Worm (Caenorhabditis elegans) whole organism, L1 larva: ENCODE results near the gene fbxb-107.

Source experiments
- ama-1 ChIP-seq: fragments of 150-350 bp; optimal IDR thresholded peaks from 2 replicates; lab custom pipeline; 2014
- ceh-90 ChIP-seq: sonication (generic microtip); optimal IDR thresholded peaks from 2 replicates; lab custom pipeline; 2016; ENCODE audit warnings: missing genetic modification characterization, missing compliant biosample characterization
- elt-2 ChIP-seq: sonication (generic microtip); optimal IDR thresholded peaks from 2 replicates; lab custom pipeline; 2016; ENCODE audit warnings: missing genetic modification characterization, mild to moderate bottlenecking, inconsistent platforms, missing compliant biosample characterization, missing genetic modification reagents
- elt-3 ChIP-seq, 6 experiments: fragments of 150-350 bp in 1 of 6; sonication (generic microtip); optimal IDR thresholded peaks; 2 replicates each; lab custom pipeline; 2017 to 2018; ENCODE audit warnings: missing biosample characterization in 6 of 6, missing genetic modification characterization in 6 of 6, inconsistent platforms in 1 of 6
- fkh-4 ChIP-seq: sonication (generic microtip); optimal IDR thresholded peaks from 2 replicates; lab custom pipeline; 2016; ENCODE audit warnings: missing compliant biosample characterization, missing genetic modification characterization, borderline replicate concordance
- nhr-11 ChIP-seq: fragments of 150-350 bp; optimal IDR thresholded peaks from 2 replicates; lab custom pipeline; 2014; ENCODE audit warnings: missing biosample characterization, missing genetic modification characterization
- nhr-12 ChIP-seq: sonication (generic microtip); optimal IDR thresholded peaks from 2 replicates; lab custom pipeline; 2017; ENCODE audit warnings: missing biosample characterization, missing genetic modification characterization
- pag-3 ChIP-seq: sonication (generic microtip); optimal IDR thresholded peaks from 2 replicates; lab custom pipeline; 2017; ENCODE audit warnings: missing genetic modification characterization, mild to moderate bottlenecking, missing compliant biosample characterization, antibody characterized with exemption, borderline replicate concordance; ENCODE audit not compliant: insufficient read depth
- swsn-7 ChIP-seq: sonication (generic microtip); optimal IDR thresholded peaks from 2 replicates; lab custom pipeline; 2016; ENCODE audit warnings: missing genetic modification characterization, missing compliant biosample characterization
- zag-1 ChIP-seq: fragments of 150-350 bp; optimal IDR thresholded peaks from 2 replicates; lab custom pipeline; 2014; ENCODE audit warnings: missing biosample characterization, missing genetic modification characterization
- ztf-4 ChIP-seq: fragments of 150-350 bp; optimal IDR thresholded peaks from 2 replicates; lab custom pipeline; 2014; ENCODE audit warnings: missing biosample characterization, missing genetic modification characterization

DNA sequence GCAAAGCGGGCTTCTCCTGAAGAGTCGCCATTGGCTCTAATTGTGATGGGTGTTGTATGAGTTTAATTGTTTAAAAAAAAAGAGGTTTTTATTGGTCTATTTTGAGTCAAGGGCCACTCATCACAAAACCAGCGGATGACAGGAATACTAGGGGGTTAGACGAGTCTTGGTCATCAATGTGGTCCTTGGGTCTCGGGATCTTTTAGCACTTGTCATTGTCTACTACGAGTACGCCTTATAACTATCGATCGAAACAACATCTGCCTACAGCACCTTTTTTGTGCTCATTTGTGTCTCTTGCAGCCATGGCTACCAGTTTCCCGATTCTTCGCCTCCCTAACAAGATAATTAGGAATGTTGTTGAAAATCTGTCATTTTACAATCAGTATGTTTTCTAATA is 6.1 kb downstream of the fbxb-107 start, which contains the start of gene fbxb-108:
- TF ChIP-seq ztf-4: no peak
- no peak for TF ChIP-seq nhr-12 (tag; lab: Kevin White, UChicago)
- TF ChIP-seq fkh-4 (tag; lab: Kevin White, UChicago): no peak
- no peak for TF ChIP-seq pag-3
- no peak for TF ChIP-seq elt-2 (tag; lab: Kevin White, UChicago)
- TF ChIP-seq ceh-90: no peak
- TF ChIP-seq swsn-7 (tag; lab: Kevin White, UChicago): no peak
- no peak for TF ChIP-seq elt-3 (tag; optimal IDR thresholded peaks at IDR 0.05; lab: Kevin White, UChicago)
- TF ChIP-seq nhr-11: no peak
- no peak for TF ChIP-seq zag-1 (tag; lab: Kevin White, UChicago)
- no peak for TF ChIP-seq ama-1 (lab: Kevin White, UChicago)
